Fruit fly (Drosophila melanogaster): Measurements from ENCODE around the gene CG42846.

CG42846 gene

DNA sequence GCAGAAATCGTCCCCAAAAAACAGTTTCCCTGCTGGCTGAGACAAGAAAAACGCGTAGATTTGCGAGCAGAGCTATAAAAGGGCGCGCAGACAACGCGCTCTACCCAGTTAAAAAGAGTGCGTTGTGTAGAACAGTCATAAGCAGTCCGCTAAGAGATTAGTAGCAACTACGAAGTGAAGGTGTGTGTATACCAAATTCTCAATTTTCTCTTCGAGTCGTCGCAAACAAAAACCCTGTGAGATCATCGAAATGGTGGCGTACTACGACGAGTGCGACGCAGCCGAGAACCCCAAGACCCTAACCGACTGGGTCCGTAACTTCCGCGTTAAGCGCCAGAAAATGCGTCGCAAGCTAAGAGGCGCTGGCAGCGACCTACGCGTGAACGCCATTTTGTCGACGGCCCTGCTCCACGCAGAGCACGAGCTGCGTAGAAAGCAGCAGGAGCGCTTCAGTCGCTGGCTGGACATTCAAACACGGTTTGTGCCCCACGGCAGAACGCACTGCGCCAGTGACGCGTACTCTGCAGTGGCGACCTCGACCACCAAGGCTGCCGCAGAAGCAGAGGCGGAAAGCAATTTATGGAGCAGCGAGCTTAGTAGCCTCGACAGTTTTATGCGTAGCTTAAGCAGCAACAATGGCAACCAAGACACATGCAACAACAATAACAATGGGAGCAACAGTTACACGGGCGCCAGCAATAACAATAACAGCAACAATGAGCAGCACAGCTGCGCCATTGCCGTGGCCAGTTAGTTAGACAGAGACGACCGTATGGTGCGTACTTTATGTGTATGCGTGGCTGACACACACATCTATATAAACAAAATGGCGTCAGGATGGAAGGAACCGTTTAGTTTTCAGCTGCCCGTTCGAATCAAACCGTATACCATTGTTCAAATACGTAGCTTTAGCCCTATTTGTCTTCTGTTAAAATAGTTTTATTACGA lies 7.1 kb downstream of the CG42846 start (continued):
- TF ChIP-seq ab (GFP tag; optimal IDR thresholded peaks at IDR 0.05) (no peak), CG13123 (GFP tag; optimal IDR thresholded peaks at IDR 0.05) (no peak), NfI (GFP tag; optimal IDR thresholded peaks at IDR 0.05) (no peak), CG7963 (GFP tag; IDR thresholded peaks at IDR 0.05; ENCODE audit: partially characterized antibody) (no peak), sd (tag; optimal IDR thresholded peaks at IDR 0.05) (no peak), CG12219 (GFP tag; optimal IDR thresholded peaks at IDR 0.05) (peak; percentile 21), zf30C (GFP tag; optimal IDR thresholded peaks at IDR 0.05) (no peak), CG30431 (GFP tag; optimal IDR thresholded peaks at IDR 0.05) (no peak), Xbp1 (GFP tag; optimal IDR thresholded peaks at IDR 0.05) (no peak), unc-4 (GFP tag; IDR thresholded peaks at IDR 0.05; ENCODE audit: partially characterized antibody) (no peak), Lpt (GFP tag; optimal IDR thresholded peaks at IDR 0.05) (no peak), Meics (GFP tag; optimal IDR thresholded peaks at IDR 0.05) (peak; percentile 31), Ptx1 (GFP tag; IDR thresholded peaks at IDR 0.05) (no peak; the same call in 1 of the 2 replicates), sc (optimal IDR thresholded peaks at IDR 0.05) (no peak), sc (GFP tag; optimal IDR thresholded peaks at IDR 0.05) (no peak), CG17186 (GFP tag; optimal IDR thresholded peaks at IDR 0.05) (no peak), CG14965 (GFP tag; optimal IDR thresholded peaks at IDR 0.05; ENCODE audit: borderline replicate concordance) (no peak), amos (GFP tag; IDR thresholded peaks at IDR 0.05; ENCODE audit: partially characterized antibody) (peak; percentile 49; the same call in 1 of the 2 replicates), CG11398 (GFP tag; optimal IDR thresholded peaks at IDR 0.05) (peak; percentile 36), B-H2 (GFP tag; optimal IDR thresholded peaks at IDR 0.05) (no peak), odd (GFP tag; optimal IDR thresholded peaks at IDR 0.05) (no peak)

- TF ChIP-seq gfzf (GFP tag; optimal IDR thresholded peaks at IDR 0.05) (peak; percentile 77), CG12219 (GFP tag; optimal IDR thresholded peaks at IDR 0.05) (peak; percentile 61), gem (tag; optimal IDR thresholded peaks at IDR 0.05) (peak; percentile 91), CG31224 (GFP tag; IDR thresholded peaks at IDR 0.05) (peak; percentile 79), pho (GFP tag; optimal IDR thresholded peaks at IDR 0.05) (peak; percentile 90), CG42726 (GFP tag; IDR thresholded peaks at IDR 0.05; ENCODE audit: partially characterized antibody) (no peak), HmgD (GFP tag; optimal IDR thresholded peaks at IDR 0.05) (no peak), Ada2b (GFP tag; IDR thresholded peaks at IDR 0.05) (peak; percentile 71), CG8388 (GFP tag; optimal IDR thresholded peaks at IDR 0.05) (peak; percentile 69), cas (GFP tag; IDR thresholded peaks at IDR 0.05) (peak; percentile 88), CG17612 (GFP tag; IDR thresholded peaks at IDR 0.05) (peak; percentile 50), dysf (GFP tag; IDR thresholded peaks at IDR 0.05) (peak; percentile 91), Xrp1 (GFP tag; IDR thresholded peaks at IDR 0.05) (peak; percentile 59), jigr1 (GFP tag; IDR thresholded peaks at IDR 0.05) (0 out of 3 replicates have a peak, but pooled peaks have one; percentile 40), nom (GFP tag; optimal IDR thresholded peaks at IDR 0.05) (peak; percentile 7), inv (GFP tag; IDR thresholded peaks at IDR 0.05; ENCODE audit: partially characterized antibody) (no peak), CG4617 (GFP tag; optimal IDR thresholded peaks at IDR 0.05; ENCODE audit: borderline replicate concordance) (peak; percentile 63), gcm2 (GFP tag; optimal IDR thresholded peaks at IDR 0.05) (peak; percentile 74), CG32767 (GFP tag; IDR thresholded peaks at IDR 0.05) (peak; percentile 8; the same call in 1 of the 2 replicates), Pdp1 (GFP tag; optimal IDR thresholded peaks at IDR 0.05) (peak; percentile 67 to 85), Dfd (GFP tag; optimal IDR thresholded peaks at IDR 0.05) (no peak), CG1792 (GFP tag; optimal IDR thresholded peaks at IDR 0.05) (peak; percentile 66), sens (GFP tag) (peak; percentile 96), esg (GFP tag; conservative IDR thresholded peaks at IDR 0.05) (peak; percentile 77; the same call in 1 of the 2 replicates), Nf-YB (GFP tag; optimal IDR thresholded peaks at IDR 0.05) (peak; percentile 61), fu2 (GFP tag; optimal IDR thresholded peaks at IDR 0.05) (peak; percentile 89)
Measured at dm6 chr3L:223019-223902, 8.1 kb downstream of the CG42846 start, which contains the start of the genes pyx and CG33229. Gene pyx (minus strand): TSS chr3L:223069. Gene CG33229 (plus strand): TSS chr3L:223852.

Data from whole organism, embryonic.